Worm (Caenorhabditis elegans) whole organism, midembryonic: Measurements from ENCODE around the gene E04D5.4.

Source experiments
- flt-1 ChIP-seq: fragments of 200-800 bp; sonication (Bioruptor generic); IDR thresholded peaks from 2 replicates; pipeline ENCODE4 v1.3.6; 2022; ENCODE audit warnings: missing genetic modification characterization, missing compliant biosample characterization
- klf-2 ChIP-seq: fragments of 200-800 bp; sonication (Bioruptor generic); conservative IDR thresholded peaks from 2 replicates; pipeline ENCODE4 v1.3.6; 2022; ENCODE audit warnings: missing genetic modification reagents, missing genetic modification characterization, missing compliant biosample characterization
- tab-1 ChIP-seq: fragments of 200-800 bp; sonication (Bioruptor generic); IDR thresholded peaks from 2 replicates; pipeline ENCODE4 v1.3.6; 2022; ENCODE audit warnings: missing genetic modification characterization, missing compliant biosample characterization
- ztf-29 ChIP-seq: fragments of 200-800 bp; sonication (Bioruptor generic); IDR thresholded peaks from 2 replicates; pipeline ENCODE4 v1.3.6; 2022; ENCODE audit warnings: missing genetic modification reagents, missing genetic modification characterization, missing compliant biosample characterization

ce11 chrII:10416332-10416863, 23.7 kb upstream of the E04D5.4 start, which contains the start of gene eif-2A:
- TF ChIP-seq flt-1 (no peak), klf-2 (GFP tag; lab: Robert Waterston, UW) (no peak), ztf-29 (GFP tag; lab: Robert Waterston, UW) (no peak), tab-1 (GFP tag; lab: Robert Waterston, UW) (no peak)
